Fruit fly (Drosophila melanogaster) whole organism, embryonic: ENCODE results near the gene CG12177.

Experiments
- Awh ChIP-seq: fragments of 200-800 bp; sonication (Bioruptor generic); IDR thresholded peaks from 2 replicates; pipeline ENCODE4, ENCODE4 v1.3.6; 2022; ENCODE audit warnings: missing biosample characterization, missing genetic modification characterization
- Bdp1 ChIP-seq: fragments of 200-800 bp; sonication (Bioruptor generic); optimal IDR thresholded peaks from 3 replicates; lab custom pipeline; 2016; ENCODE audit warnings: missing biosample characterization, missing genetic modification characterization
- Bgb ChIP-seq: fragments of 200-800 bp; sonication (Bioruptor generic); IDR thresholded peaks from 2 replicates; pipeline ENCODE4 v1.3.6; 2022; ENCODE audit warnings: missing biosample characterization, missing genetic modification characterization; ENCODE audit not compliant: partially characterized antibody
- CG10267 ChIP-seq: fragments of 200-800 bp; sonication (Bioruptor generic); optimal IDR thresholded peaks from 2 replicates; lab custom pipeline; 2018; ENCODE audit warnings: missing biosample characterization, mild to moderate bottlenecking, missing genetic modification characterization, moderate library complexity
- CG13894 ChIP-seq: fragments of 200-800 bp; sonication (Bioruptor generic); optimal IDR thresholded peaks from 3 replicates; lab custom pipeline; 2018; ENCODE audit warnings: missing biosample characterization, mild to moderate bottlenecking, missing genetic modification characterization, moderate library complexity
- CG14014 ChIP-seq: fragments of 200-800 bp; sonication (Bioruptor generic); IDR thresholded peaks from 2 replicates; pipeline ENCODE4 v1.3.6; 2022; ENCODE audit warnings: missing biosample characterization, missing genetic modification characterization
- CG15479 ChIP-seq: fragments of 200-800 bp; sonication (Bioruptor generic); optimal IDR thresholded peaks from 3 replicates; lab custom pipeline; 2019; ENCODE audit warnings: missing biosample characterization, mild to moderate bottlenecking, missing genetic modification characterization, moderate library complexity
- CG17385 ChIP-seq: fragments of 200-800 bp; sonication (Bioruptor generic); optimal IDR thresholded peaks from 3 replicates; lab custom pipeline; 2018; ENCODE audit warnings: missing biosample characterization, mild to moderate bottlenecking, missing genetic modification characterization
- CG18011 ChIP-seq: fragments of 200-800 bp; sonication (Bioruptor generic); optimal IDR thresholded peaks from 2 replicates; lab custom pipeline; 2017; ENCODE audit warnings: missing biosample characterization, missing genetic modification characterization, mild to moderate bottlenecking, moderate library complexity, missing genotype
- CG2678 ChIP-seq: fragments of 200-800 bp; sonication (Bioruptor generic); optimal IDR thresholded peaks from 3 replicates; lab custom pipeline; 2019; ENCODE audit warnings: missing biosample characterization, mild to moderate bottlenecking, missing genetic modification characterization, moderate library complexity
- CG2712 ChIP-seq: fragments of 200-800 bp; optimal IDR thresholded peaks from 3 replicates; lab custom pipeline; 2019; ENCODE audit warnings: missing biosample characterization, mild to moderate bottlenecking, missing genetic modification characterization, moderate library complexity
- CG2889 ChIP-seq: fragments of 200-800 bp; sonication (Bioruptor generic); IDR thresholded peaks from 3 replicates; pipeline ENCODE4 v1.3.6; 2022; ENCODE audit warnings: missing biosample characterization, missing genetic modification characterization
- CG32767 ChIP-seq: fragments of 200-800 bp; sonication (Bioruptor generic); IDR thresholded peaks from 2 replicates; pipeline ENCODE4 v1.3.6; 2022; ENCODE audit warnings: missing biosample characterization, missing genetic modification characterization
- CG3726 ChIP-seq: fragments of 200-800 bp; sonication (Bioruptor generic); IDR thresholded peaks from 3 replicates; pipeline ENCODE4, ENCODE4 v1.3.6; 2022; ENCODE audit warnings: missing biosample characterization, missing genetic modification characterization
- CG3847 ChIP-seq: fragments of 200-800 bp; sonication (Bioruptor generic); IDR thresholded peaks from 2 replicates; pipeline ENCODE4 v1.3.6; 2022; ENCODE audit warnings: missing biosample characterization, missing genetic modification characterization
- CG4424 ChIP-seq: fragments of 200-800 bp; sonication (Bioruptor generic); optimal IDR thresholded peaks from 3 replicates; lab custom pipeline; 2016; ENCODE audit warnings: missing biosample characterization, missing genetic modification characterization
- CG4730 ChIP-seq: fragments of 200-800 bp; sonication (Bioruptor generic); IDR thresholded peaks from 2 replicates; pipeline ENCODE4 v1.3.6; 2022; ENCODE audit warnings: missing biosample characterization, missing genetic modification characterization
- CG8765 ChIP-seq: fragments of 200-800 bp; sonication (Bioruptor generic); IDR thresholded peaks from 2 replicates; pipeline ENCODE4 v1.3.6; 2022; ENCODE audit warnings: missing biosample characterization, missing genetic modification characterization
- CG9817 ChIP-seq: fragments of 200-800 bp; sonication (Bioruptor generic); optimal IDR thresholded peaks from 2 replicates; lab custom pipeline; 2018; ENCODE audit warnings: missing biosample characterization, mild to moderate bottlenecking, missing genetic modification characterization, moderate library complexity
- Doc3 ChIP-seq: fragments of 200-800 bp; sonication (Bioruptor generic); IDR thresholded peaks from 3 replicates; pipeline ENCODE4 v1.3.6; 2022; ENCODE audit warnings: missing biosample characterization, missing genetic modification characterization; ENCODE audit not compliant: partially characterized antibody
- Eip74EF ChIP-seq, 2 experiments: fragments of 200-800 bp in 1 of 2; fragments of >200 bp in 1 of 2; sonication (Bioruptor generic) in 1 of 2; optimal IDR thresholded peaks; 2 replicates each; lab custom pipeline; 2017 to 2019; ENCODE audit warnings: missing biosample characterization in 2 of 2, missing genetic modification characterization in 2 of 2, mild to moderate bottlenecking in 1 of 2, moderate library complexity in 1 of 2
- Ets65A ChIP-seq: fragments of 200-800 bp; sonication (Bioruptor generic); peaks from one replicate; lab custom pipeline; 2016; ENCODE audit warnings: missing biosample characterization, missing genetic modification characterization
- Gsc ChIP-seq: fragments of 200-800 bp; sonication (Bioruptor generic); IDR thresholded peaks from 2 replicates; pipeline ENCODE4 v1.3.6; 2022; ENCODE audit warnings: missing biosample characterization, missing genetic modification characterization
- HLH4C ChIP-seq: fragments of 200-800 bp; sonication (Bioruptor generic); IDR thresholded peaks from 3 replicates; pipeline ENCODE4 v1.3.6; 2022; ENCODE audit warnings: missing biosample characterization, missing genetic modification characterization; ENCODE audit not compliant: partially characterized antibody
- Hey ChIP-seq: fragments of 200-800 bp; sonication (Bioruptor generic); optimal IDR thresholded peaks from 3 replicates; lab custom pipeline; 2018; ENCODE audit warnings: missing biosample characterization, mild to moderate bottlenecking, missing genetic modification characterization
- HmgZ ChIP-seq: fragments of 200-800 bp; sonication (Bioruptor generic); optimal IDR thresholded peaks from 2 replicates; lab custom pipeline; 2018; ENCODE audit warnings: missing biosample characterization, mild to moderate bottlenecking, missing genetic modification characterization
- Hmr ChIP-seq: fragments of 200-800 bp; sonication (Bioruptor generic); optimal IDR thresholded peaks from 3 replicates; lab custom pipeline; 2017; ENCODE audit warnings: mild to moderate bottlenecking, missing biosample characterization, missing genetic modification reagents, missing genetic modification characterization
- Kr ChIP-seq: fragments of 200-800 bp; sonication (Bioruptor generic); optimal IDR thresholded peaks from 2 replicates; lab custom pipeline; 2017; ENCODE audit warnings: missing biosample characterization, mild to moderate bottlenecking, missing genetic modification characterization
- MTF-1 ChIP-seq: fragments of 200-800 bp; sonication (Bioruptor generic); optimal IDR thresholded peaks from 2 replicates; lab custom pipeline; 2018; ENCODE audit warnings: missing biosample characterization, mild to moderate bottlenecking, missing genetic modification characterization, borderline replicate concordance
- Optix ChIP-seq: fragments of 200-800 bp; sonication (Bioruptor generic); IDR thresholded peaks from 3 replicates; pipeline ENCODE4 v1.3.6; 2022; ENCODE audit warnings: missing biosample characterization, missing genetic modification characterization
- Pdp1 ChIP-seq, 2 experiments: fragments of 200-800 bp; sonication (Bioruptor generic); optimal IDR thresholded peaks; 3 replicates each; lab custom pipeline; 2016; ENCODE audit warnings: missing biosample characterization in 2 of 2, missing genetic modification characterization in 2 of 2, mild to moderate bottlenecking in 1 of 2, moderate library complexity in 1 of 2
- Trl ChIP-seq, 3 experiments: fragments of >200 bp in 2 of 3; fragments of 200-800 bp in 1 of 3; sonication (Bioruptor generic) in 1 of 3; optimal IDR thresholded peaks; 2 replicates in 1 of 3; 3 replicates in 2 of 3; lab custom pipeline; 2016 to 2017; ENCODE audit warnings: missing biosample characterization in 1 of 3, missing genetic modification characterization in 1 of 3
- Xrp1 ChIP-seq: fragments of 200-800 bp; sonication (Bioruptor generic); IDR thresholded peaks from 2 replicates; pipeline ENCODE4 v1.3.6; 2022; ENCODE audit warnings: missing biosample characterization, missing genetic modification characterization
- ase ChIP-seq: fragments of 200-800 bp; sonication (Bioruptor generic); IDR thresholded peaks from 3 replicates; pipeline ENCODE4 v1.3.6; 2022; ENCODE audit warnings: missing biosample characterization, missing genetic modification characterization
- ato ChIP-seq: fragments of 200-800 bp; sonication (Bioruptor generic); IDR thresholded peaks from 2 replicates; pipeline ENCODE4 v1.3.6; 2022; ENCODE audit warnings: missing biosample characterization, missing genetic modification characterization; ENCODE audit not compliant: partially characterized antibody
- bigmax ChIP-seq: fragments of 200-800 bp; sonication (Bioruptor generic); optimal IDR thresholded peaks from 2 replicates; lab custom pipeline; 2018; ENCODE audit warnings: missing biosample characterization, mild to moderate bottlenecking, missing genetic modification characterization
- caup ChIP-seq: fragments of 200-800 bp; sonication (Bioruptor generic); optimal IDR thresholded peaks from 3 replicates; lab custom pipeline; 2017; ENCODE audit warnings: missing biosample characterization, mild to moderate bottlenecking, missing genetic modification characterization, moderate library complexity; ENCODE audit not compliant: severe bottlenecking
- cg ChIP-seq: fragments of 200-800 bp; sonication (Bioruptor generic); optimal IDR thresholded peaks from 3 replicates; lab custom pipeline; 2019; ENCODE audit warnings: missing biosample characterization, mild to moderate bottlenecking, missing genetic modification characterization, moderate library complexity
- gem ChIP-seq: fragments of 200-800 bp; sonication (Bioruptor generic); optimal IDR thresholded peaks from 2 replicates; lab custom pipeline; 2019; ENCODE audit warnings: missing biosample characterization, mild to moderate bottlenecking, missing genetic modification characterization, moderate library complexity
- gfzf ChIP-seq: fragments of 200-800 bp; sonication (Bioruptor generic); optimal IDR thresholded peaks from 2 replicates; lab custom pipeline; 2016; ENCODE audit warnings: missing biosample characterization, mild to moderate bottlenecking, missing genetic modification characterization, moderate library complexity
- jumu ChIP-seq: fragments of 200-800 bp; sonication (Bioruptor generic); optimal IDR thresholded peaks from 3 replicates; lab custom pipeline; 2016; ENCODE audit warnings: missing biosample characterization, missing genetic modification characterization
- knrl ChIP-seq: fragments of 200-800 bp; sonication (Bioruptor generic); IDR thresholded peaks from 3 replicates; pipeline ENCODE4 v1.3.6; 2022; ENCODE audit warnings: missing biosample characterization, missing genetic modification characterization; ENCODE audit not compliant: partially characterized antibody
- nerfin-1 ChIP-seq: fragments of 200-800 bp; sonication (Bioruptor generic); optimal IDR thresholded peaks from 3 replicates; lab custom pipeline; 2019; ENCODE audit warnings: missing biosample characterization, mild to moderate bottlenecking, missing genetic modification characterization, moderate library complexity
- pita ChIP-seq: fragments of 200-800 bp; sonication (Bioruptor generic); optimal IDR thresholded peaks from 2 replicates; lab custom pipeline; 2017; ENCODE audit warnings: missing biosample characterization, mild to moderate bottlenecking, missing genetic modification characterization
- sug ChIP-seq: fragments of 200-800 bp; optimal IDR thresholded peaks from 2 replicates; lab custom pipeline; 2019; ENCODE audit warnings: missing biosample characterization, mild to moderate bottlenecking, missing genetic modification characterization, moderate library complexity
- tll ChIP-seq, 2 experiments: fragments of 200-800 bp in 1 of 2; fragments of >200 bp in 1 of 2; sonication (Bioruptor generic) in 1 of 2; optimal IDR thresholded peaks; 2 replicates each; lab custom pipeline; 2017 to 2019; ENCODE audit warnings: missing biosample characterization in 2 of 2, missing genetic modification characterization in 2 of 2, mild to moderate bottlenecking in 1 of 2, moderate library complexity in 1 of 2
- usp ChIP-seq: fragments of >200 bp; optimal IDR thresholded peaks from 2 replicates; lab custom pipeline; 2017; ENCODE audit warnings: missing biosample characterization, missing genetic modification characterization
- zfh2 ChIP-seq: fragments of 200-800 bp; sonication (Bioruptor generic); optimal IDR thresholded peaks from 2 replicates; lab custom pipeline; 2016; ENCODE audit warnings: missing biosample characterization, missing genetic modification characterization

The CG12177 gene

DNA sequence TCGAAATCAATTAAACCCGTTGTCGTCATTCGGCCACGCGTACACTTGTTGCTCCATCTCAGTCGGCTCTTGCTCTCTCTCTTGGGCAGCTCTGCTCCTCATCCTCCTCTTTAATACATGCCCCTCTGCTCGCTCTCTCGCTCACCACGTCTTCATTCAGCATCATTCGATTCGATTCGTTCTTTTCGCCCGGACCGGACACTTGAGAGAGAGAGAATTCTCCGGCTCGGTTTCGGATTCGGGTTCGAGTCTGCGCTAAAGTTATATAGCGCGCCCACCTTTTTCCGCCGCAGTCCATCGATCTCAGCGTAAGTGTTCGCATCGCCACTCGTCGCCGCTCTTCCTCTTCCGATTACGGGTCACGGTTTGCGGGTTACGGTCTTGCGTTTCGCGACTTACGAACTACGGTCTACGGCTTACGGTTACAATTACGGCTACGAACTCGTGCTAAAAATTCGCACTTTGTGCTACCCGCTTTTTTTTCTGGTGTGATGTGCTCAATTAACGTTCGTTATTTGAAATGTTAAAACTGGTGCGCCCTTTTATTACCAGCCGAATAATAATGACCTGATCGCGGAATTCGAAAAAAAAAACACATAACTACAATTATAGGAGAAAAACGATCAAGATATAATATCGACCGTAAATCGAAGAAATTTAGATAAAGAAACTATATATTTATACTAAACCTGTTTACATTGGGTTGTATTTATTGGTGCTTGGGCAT is 38.2 kb downstream of the CG12177 start (continued):
- TF ChIP-seq CG15479, result peak; percentile 60
- no peak for TF ChIP-seq Kr (GFP tag; lab: Kevin White, UChicago)
- no peak for TF ChIP-seq zfh2 (GFP tag; lab: Kevin White, UChicago)
- TF ChIP-seq CG32767 (GFP tag; lab: Robert Waterston, UW), result no peak
- TF ChIP-seq Hey (tag; lab: Kevin White, UChicago), result no peak
- peak; percentile 35 for TF ChIP-seq MTF-1 (GFP tag; lab: Kevin White, UChicago)
- TF ChIP-seq CG13894 (tag; lab: Kevin White, UChicago), result peak; percentile 66
- no peak for TF ChIP-seq knrl
- no peak for TF ChIP-seq gfzf (GFP tag; lab: Kevin White, UChicago)
- no peak for TF ChIP-seq Optix (GFP tag; lab: Robert Waterston, UW)
- TF ChIP-seq CG4424 (GFP tag; lab: Kevin White, UChicago), result no peak
- no peak for TF ChIP-seq CG9817
- TF ChIP-seq bigmax (GFP tag; lab: Kevin White, UChicago), result no peak
- no peak for TF ChIP-seq CG8765 (GFP tag; lab: Robert Waterston, UW)
- no peak for TF ChIP-seq CG3726 (GFP tag; lab: Robert Waterston, UW)
- no peak for TF ChIP-seq CG3847 (GFP tag; lab: Robert Waterston, UW)
- TF ChIP-seq Eip74EF (GFP tag; optimal IDR thresholded peaks at IDR 0.05; lab: Kevin White, UChicago), result no peak
- TF ChIP-seq Doc3 (GFP tag; lab: Robert Waterston, UW), result no peak
- no peak for TF ChIP-seq CG2712 (tag; lab: Kevin White, UChicago)
- TF ChIP-seq Gsc, result no peak
- TF ChIP-seq HLH4C (GFP tag; lab: Robert Waterston, UW), result peak; percentile 41; the same call in 1 of the 3 replicates
- TF ChIP-seq HmgZ (tag; lab: Kevin White, UChicago), result peak; percentile 17
- TF ChIP-seq CG18011 (GFP tag; lab: Kevin White, UChicago), result no peak
- no peak for TF ChIP-seq Awh (GFP tag; lab: Robert Waterston, UW)
- peak; percentile 55 for TF ChIP-seq caup (GFP tag; lab: Kevin White, UChicago)
- peak; percentile 76 for TF ChIP-seq CG17385 (GFP tag; lab: Kevin White, UChicago)
- TF ChIP-seq Pdp1 (GFP tag; optimal IDR thresholded peaks at IDR 0.05; lab: Kevin White, UChicago), result peak in 1 of 2 experiments; percentile 86
- no peak for TF ChIP-seq CG14014 (GFP tag; lab: Robert Waterston, UW)
- TF ChIP-seq pita (GFP tag; lab: Kevin White, UChicago), result peak; percentile 34
- no peak for TF ChIP-seq CG4730 (GFP tag; lab: Robert Waterston, UW)
- no peak for TF ChIP-seq nerfin-1 (tag; lab: Kevin White, UChicago)
- no peak for TF ChIP-seq tll (GFP tag; optimal IDR thresholded peaks at IDR 0.05; lab: Kevin White, UChicago)
- no peak for TF ChIP-seq ase (GFP tag; lab: Robert Waterston, UW)
- TF ChIP-seq CG2678 (tag; lab: Kevin White, UChicago), result no peak
- TF ChIP-seq Hmr, result peak; percentile 16
- TF ChIP-seq Xrp1 (GFP tag; lab: Robert Waterston, UW), result no peak
- peak; percentile 38 for TF ChIP-seq sug (tag; lab: Kevin White, UChicago)
- TF ChIP-seq Bgb, result peak; percentile 44; the same call in 1 of the 2 replicates
- no peak for TF ChIP-seq CG2889
- no peak for TF ChIP-seq CG10267 (tag; lab: Kevin White, UChicago)
- no peak for TF ChIP-seq Bdp1 (GFP tag; lab: Kevin White, UChicago)
- no peak for TF ChIP-seq usp (GFP tag; lab: Kevin White, UChicago)
- TF ChIP-seq Ets65A (GFP tag; lab: Kevin White, UChicago), result no peak
- no peak for TF ChIP-seq gem (tag; lab: Kevin White, UChicago)
- 0 out of 2 replicates have a peak, but pooled peaks have one; percentile 35 for TF ChIP-seq ato
- peak; percentile 91 to 95 for TF ChIP-seq Trl (optimal IDR thresholded peaks at IDR 0.05; lab: Kevin White, UChicago)
- peak; percentile 34 for TF ChIP-seq Trl (GFP tag; optimal IDR thresholded peaks at IDR 0.05; lab: Kevin White, UChicago)
- peak; percentile 74 for TF ChIP-seq cg
- TF ChIP-seq jumu (GFP tag; lab: Kevin White, UChicago), result no peak
